Fruit fly (Drosophila melanogaster) whole organism, adult: ENCODE data around the gene Tg.

Source experiments
- CG11617 ChIP-seq: fragments of 200-800 bp; sonication (Bioruptor generic); optimal IDR thresholded peaks from 2 replicates; lab custom pipeline; 2017; ENCODE audit warnings: mild to moderate bottlenecking, missing biosample characterization, missing genetic modification reagents, missing genetic modification characterization
- CG12768 ChIP-seq: fragments of 200-800 bp; sonication (Bioruptor generic); optimal IDR thresholded peaks from 2 replicates; lab custom pipeline; 2017; ENCODE audit warnings: missing biosample characterization, missing genetic modification characterization, mild to moderate bottlenecking, moderate library complexity, missing genetic modification reagents
- CG14711 ChIP-seq: fragments of 200-800 bp; sonication (Bioruptor generic); optimal IDR thresholded peaks from 2 replicates; lab custom pipeline; 2018; ENCODE audit warnings: missing biosample characterization, mild to moderate bottlenecking, missing genetic modification characterization, moderate library complexity
- CG1620 ChIP-seq: fragments of 200-800 bp; sonication (Bioruptor generic); optimal IDR thresholded peaks from 2 replicates; lab custom pipeline; 2016; ENCODE audit warnings: missing biosample characterization, missing genetic modification characterization
- CG5204 ChIP-seq: fragments of 200-800 bp; sonication (Bioruptor generic); optimal IDR thresholded peaks from 2 replicates; lab custom pipeline; 2016; ENCODE audit warnings: missing biosample characterization, missing genetic modification characterization
- CG7045 ChIP-seq: fragments of 200-800 bp; sonication (Bioruptor generic); optimal IDR thresholded peaks from 2 replicates; lab custom pipeline; 2017; ENCODE audit warnings: missing biosample characterization, mild to moderate bottlenecking, missing genetic modification characterization
- CG7101 ChIP-seq: fragments of 200-800 bp; sonication (Bioruptor generic); optimal IDR thresholded peaks from 2 replicates; lab custom pipeline; 2018; ENCODE audit warnings: missing biosample characterization, mild to moderate bottlenecking, missing genetic modification characterization, moderate library complexity
- Clk ChIP-seq: fragments of 200-800 bp; sonication (Bioruptor generic); optimal IDR thresholded peaks from 2 replicates; lab custom pipeline; 2017; ENCODE audit warnings: missing biosample characterization, missing genetic modification characterization
- Crg-1 ChIP-seq: fragments of 200-800 bp; sonication (Bioruptor generic); optimal IDR thresholded peaks from 2 replicates; lab custom pipeline; 2016; ENCODE audit warnings: missing biosample characterization, missing genetic modification characterization
- Hr96 ChIP-seq: fragments of 200-800 bp; sonication (Bioruptor generic); optimal IDR thresholded peaks from 2 replicates; lab custom pipeline; 2016; ENCODE audit warnings: missing biosample characterization, missing genetic modification characterization
- Mnt ChIP-seq: fragments of 200-800 bp; sonication (Bioruptor generic); optimal IDR thresholded peaks from 2 replicates; lab custom pipeline; 2016; ENCODE audit warnings: missing biosample characterization, mild to moderate bottlenecking, missing genetic modification characterization
- bab1 ChIP-seq: fragments of 200-800 bp; sonication (Bioruptor generic); optimal IDR thresholded peaks from 3 replicates; lab custom pipeline; 2019; ENCODE audit warnings: missing biosample characterization, mild to moderate bottlenecking, missing genetic modification characterization, moderate library complexity
- cic ChIP-seq: fragments of 200-800 bp; sonication (Bioruptor generic); optimal IDR thresholded peaks from 2 replicates; lab custom pipeline; 2017; ENCODE audit warnings: missing biosample characterization, mild to moderate bottlenecking, missing genetic modification characterization, moderate library complexity
- cnc ChIP-seq, 2 experiments: fragments of >200 bp; optimal IDR thresholded peaks; 2 replicates each; lab custom pipeline; 2017
- kay ChIP-seq: fragments of 200-800 bp; sonication (Bioruptor generic); peaks from one replicate; lab custom pipeline; 2016; ENCODE audit warnings: missing biosample characterization, missing genetic modification characterization, borderline replicate concordance
- ovo ChIP-seq: fragments of 200-800 bp; sonication (Bioruptor generic); optimal IDR thresholded peaks from 2 replicates; lab custom pipeline; 2016; ENCODE audit warnings: missing biosample characterization, missing genetic modification characterization
- pad ChIP-seq: fragments of 200-800 bp; sonication (Bioruptor generic); optimal IDR thresholded peaks from 3 replicates; lab custom pipeline; 2017; ENCODE audit warnings: missing biosample characterization, missing genetic modification characterization, mild to moderate bottlenecking, moderate library complexity, missing genetic modification reagents
- tj ChIP-seq: fragments of 200-800 bp; sonication (Bioruptor generic); optimal IDR thresholded peaks from 3 replicates; lab custom pipeline; 2017; ENCODE audit warnings: missing biosample characterization, mild to moderate bottlenecking, missing genetic modification characterization, moderate library complexity
- toe ChIP-seq: fragments of 200-800 bp; sonication (Bioruptor generic); optimal IDR thresholded peaks from 2 replicates; lab custom pipeline; 2016; ENCODE audit warnings: missing biosample characterization, missing genetic modification characterization

Gene Tg

DNA sequence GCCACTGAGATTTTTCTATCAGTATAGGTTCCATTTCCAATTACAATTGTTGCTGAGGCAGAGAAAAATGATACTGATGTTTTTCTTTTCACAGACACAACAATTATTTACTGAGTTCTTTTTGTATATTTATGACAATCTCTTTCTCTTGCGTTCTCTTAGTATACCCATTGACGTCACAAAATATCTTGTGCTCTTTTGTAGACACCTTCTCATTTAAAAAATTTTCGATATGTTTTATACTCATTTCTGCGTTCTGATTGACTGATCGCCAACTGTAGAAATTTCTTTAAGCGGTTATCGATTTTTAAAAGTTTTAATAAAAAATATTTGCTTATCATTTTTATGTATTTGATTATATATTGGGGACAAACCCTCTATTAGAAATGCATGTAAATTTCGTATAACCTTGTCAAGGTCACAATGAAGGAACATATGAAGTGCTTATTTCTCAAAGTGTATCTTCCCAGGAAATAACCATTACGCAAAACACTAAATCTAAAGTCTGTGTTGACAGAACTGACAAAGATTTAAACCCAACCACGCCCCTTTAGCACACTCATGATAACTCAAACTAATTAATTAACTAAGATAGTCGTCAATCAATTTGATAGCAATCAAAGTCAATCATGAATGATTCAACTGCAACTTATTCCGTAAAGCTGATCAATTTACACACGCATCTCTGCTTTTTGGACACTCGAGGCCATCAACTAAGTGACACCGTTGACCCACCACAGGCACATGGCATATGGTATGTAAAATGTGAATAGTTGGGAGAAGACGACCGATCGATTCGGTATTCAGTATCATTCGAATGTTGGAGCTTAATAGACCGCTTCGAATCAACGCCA is at the start of gene Tg, which contains the start of gene Glyat:
Tg (plus strand) TSS at position 804 of the 854 bp plus-strand sequence.
Glyat (minus strand) TSS at position 51 of the 854 bp plus-strand sequence.
- no peak for TF ChIP-seq CG5204 (GFP tag; lab: Kevin White, UChicago)
- no peak for TF ChIP-seq ovo
- TF ChIP-seq kay (GFP tag; lab: Kevin White, UChicago), result peak; percentile 7
- peak; percentile 40 for TF ChIP-seq tj
- TF ChIP-seq Hr96, result no peak

DNA sequence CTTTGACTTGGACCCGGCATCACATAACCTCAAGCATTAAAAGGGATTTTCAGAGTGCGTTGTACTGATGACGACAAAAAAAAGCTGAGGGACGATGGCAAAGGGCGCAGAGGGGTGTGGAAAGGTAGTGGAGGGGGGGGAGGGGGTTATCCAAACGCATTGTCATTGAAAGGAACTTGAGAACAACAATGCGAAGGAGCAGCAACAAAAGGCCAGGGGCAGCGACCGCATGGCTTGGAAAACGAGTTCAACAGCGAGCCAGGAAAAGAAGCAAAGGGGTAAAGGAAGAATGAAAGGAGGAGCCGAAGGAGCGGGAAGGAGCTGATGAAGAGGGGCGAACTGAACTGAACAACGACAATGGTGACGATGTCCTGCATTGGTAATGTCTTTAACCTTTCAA is 49.0 kb upstream of the Tg start:
- TF ChIP-seq CG11617 (no peak), pad (no peak), kay (GFP tag; lab: Kevin White, UChicago) (no peak), ovo (no peak), cic (GFP tag; lab: Kevin White, UChicago) (no peak), cnc (optimal IDR thresholded peaks at IDR 0.05; lab: Kevin White, UChicago) (no peak), Clk (GFP tag; lab: Kevin White, UChicago) (no peak), CG7045 (GFP tag; lab: Kevin White, UChicago) (no peak), tj (no peak), CG14711 (no peak), Mnt (GFP tag; lab: Kevin White, UChicago) (no peak), Hr96 (no peak), CG12768 (GFP tag; lab: Kevin White, UChicago) (no peak), CG5204 (GFP tag; lab: Kevin White, UChicago) (no peak), bab1 (no peak), CG7101 (tag; lab: Kevin White, UChicago) (no peak), Crg-1 (GFP tag; lab: Kevin White, UChicago) (no peak), toe (GFP tag; lab: Kevin White, UChicago) (no peak), CG1620 (GFP tag; lab: Kevin White, UChicago) (no peak)

DNA sequence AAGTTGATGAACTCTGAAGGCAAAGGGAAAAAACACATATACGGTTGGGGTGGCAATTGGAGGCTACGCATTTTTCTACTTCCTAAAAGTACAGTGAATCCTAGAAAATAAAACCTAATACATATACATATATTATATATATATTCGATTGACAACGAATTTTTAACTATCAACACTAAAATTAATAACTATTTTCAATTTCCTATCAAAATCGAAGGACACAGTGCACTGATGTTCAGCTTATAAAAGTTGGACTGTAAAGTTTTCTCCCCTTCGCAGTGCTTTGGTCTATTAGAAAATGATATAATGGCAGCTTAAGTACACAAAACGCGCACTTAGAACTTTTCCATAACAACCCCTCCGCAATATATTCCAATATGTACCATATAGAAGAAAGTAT is 48.3 kb upstream of the Tg start:
- no peak for TF ChIP-seq toe (GFP tag; lab: Kevin White, UChicago)
- no peak for TF ChIP-seq Hr96
- TF ChIP-seq cic (GFP tag; lab: Kevin White, UChicago), result no peak
- no peak for TF ChIP-seq CG11617
- TF ChIP-seq CG1620 (GFP tag; lab: Kevin White, UChicago), result no peak

- peak; percentile 38 for TF ChIP-seq CG5204 (GFP tag; lab: Kevin White, UChicago)
- no peak for TF ChIP-seq kay (GFP tag; lab: Kevin White, UChicago)
- TF ChIP-seq bab1, result peak; percentile 22
Measured at dm6 chr2L:7964611-7965010, 46.6 kb upstream of the Tg start.

dm6 chr2L:7965808-7966460 is 45.3 kb upstream of the Tg start:
- no peak for TF ChIP-seq Hr96
- TF ChIP-seq CG11617, result peak; percentile 45
- no peak for TF ChIP-seq CG5204 (GFP tag; lab: Kevin White, UChicago)
- no peak for TF ChIP-seq toe (GFP tag; lab: Kevin White, UChicago)
- peak; percentile 5 for TF ChIP-seq Mnt (GFP tag; lab: Kevin White, UChicago)
- TF ChIP-seq cic (GFP tag; lab: Kevin White, UChicago), result no peak
- peak; percentile 4 for TF ChIP-seq bab1
- TF ChIP-seq tj, result peak; percentile 85
- peak; percentile 30 for TF ChIP-seq CG14711

- TF ChIP-seq kay (GFP tag; lab: Kevin White, UChicago), result no peak
- no peak for TF ChIP-seq bab1
- no peak for TF ChIP-seq Clk (GFP tag; lab: Kevin White, UChicago)
- TF ChIP-seq CG14711, result no peak
- no peak for TF ChIP-seq CG12768 (GFP tag; lab: Kevin White, UChicago)
- TF ChIP-seq tj, result peak; percentile 95
Measured at dm6 chr2L:7966461-7966846, 44.8 kb upstream of the Tg start.

dm6 chr2L:7966866-7967549 is 44.2 kb upstream of the Tg start:
- TF ChIP-seq CG7045 (GFP tag; lab: Kevin White, UChicago) (no peak), kay (GFP tag; lab: Kevin White, UChicago) (peak; percentile 40)
